Worm (Caenorhabditis elegans) whole organism, L3 larva: ENCODE data around the gene sbsp-1.
A peak's percentile ranks its signal among the peaks of the same experiment; 100 is the strongest.

Source experiments
- R02D3.7 ChIP-seq: fragments of 150-350 bp; optimal IDR thresholded peaks from 2 replicates; lab custom pipeline; 2014; ENCODE audit warnings: missing biosample characterization, missing genetic modification characterization
- ZK546.5 ChIP-seq: sonication (generic microtip); optimal IDR thresholded peaks from 2 replicates; lab custom pipeline; 2017; ENCODE audit warnings: missing biosample characterization, missing genetic modification characterization
- aly-2 ChIP-seq: fragments of 150-350 bp; optimal IDR thresholded peaks from 2 replicates; lab custom pipeline; 2014; ENCODE audit warnings: missing biosample characterization, missing genetic modification characterization
- ama-1 ChIP-seq: fragments of 150-350 bp; optimal IDR thresholded peaks from 2 replicates; lab custom pipeline; 2018
- ceh-16 ChIP-seq: sonication (generic microtip); optimal IDR thresholded peaks from 2 replicates; lab custom pipeline; 2017; ENCODE audit warnings: missing biosample characterization, missing genetic modification characterization
- ceh-28 ChIP-seq: fragments of 150-350 bp; optimal IDR thresholded peaks from 2 replicates; lab custom pipeline; 2014; ENCODE audit warnings: missing biosample characterization, missing genetic modification reagents, missing genetic modification characterization
- ceh-82 ChIP-seq: fragments of 150-350 bp; optimal IDR thresholded peaks from 2 replicates; lab custom pipeline; 2014; ENCODE audit warnings: missing biosample characterization, missing genetic modification characterization
- ceh-9 ChIP-seq: sonication (generic microtip); optimal IDR thresholded peaks from 2 replicates; lab custom pipeline; 2018; ENCODE audit warnings: missing biosample characterization, missing genetic modification characterization
- daf-12 ChIP-seq: fragments of 150-350 bp; optimal IDR thresholded peaks from 2 replicates; lab custom pipeline; 2014; ENCODE audit warnings: missing biosample characterization, missing genetic modification reagents, missing genetic modification characterization
- egl-27 ChIP-seq: sonication (generic microtip); optimal IDR thresholded peaks from 4 replicates; lab custom pipeline; 2017; ENCODE audit warnings: missing biosample characterization, missing genetic modification reagents, missing genetic modification characterization
- egl-5 ChIP-seq: fragments of 150-350 bp; optimal IDR thresholded peaks from 2 replicates; lab custom pipeline; 2017; ENCODE audit warnings: missing biosample characterization, missing genetic modification reagents, missing genetic modification characterization, inconsistent platforms
- elt-1 ChIP-seq: fragments of 150-350 bp; optimal IDR thresholded peaks from 2 replicates; lab custom pipeline; 2014; ENCODE audit warnings: missing biosample characterization, missing genetic modification characterization
- elt-2 ChIP-seq: sonication (generic microtip); optimal IDR thresholded peaks from 2 replicates; lab custom pipeline; 2016; ENCODE audit warnings: missing genetic modification reagents, mild to moderate bottlenecking, missing genetic modification characterization, missing compliant biosample characterization
- elt-3 ChIP-seq, 3 experiments: fragments of 150-350 bp in 1 of 3; sonication (generic microtip) in 2 of 3; optimal IDR thresholded peaks; 2 replicates in 2 of 3; 4 replicates in 1 of 3; lab custom pipeline; 2014 to 2017; ENCODE audit warnings: missing biosample characterization in 3 of 3, missing genetic modification characterization in 3 of 3
- eor-1 ChIP-seq, 2 experiments: fragments of 150-350 bp; optimal IDR thresholded peaks; 2 replicates each; lab custom pipeline; 2014 to 2018; ENCODE audit warnings: missing biosample characterization in 2 of 2, missing genetic modification characterization in 2 of 2
- fkh-10 ChIP-seq: sonication (generic microtip); optimal IDR thresholded peaks from 2 replicates; lab custom pipeline; 2017; ENCODE audit warnings: missing biosample characterization, missing genetic modification reagents, missing genetic modification characterization
- fkh-2 ChIP-seq: fragments of 150-350 bp; optimal IDR thresholded peaks from 2 replicates; lab custom pipeline; 2014; ENCODE audit warnings: missing biosample characterization, missing genetic modification reagents, missing genetic modification characterization
- fos-1 ChIP-seq: fragments of 150-350 bp; optimal IDR thresholded peaks from 2 replicates; lab custom pipeline; 2014; ENCODE audit warnings: missing biosample characterization, missing genetic modification characterization
- hmg-11 ChIP-seq: sonication (generic microtip); optimal IDR thresholded peaks from 2 replicates; lab custom pipeline; 2016; ENCODE audit warnings: missing genetic modification characterization, missing compliant biosample characterization
- jun-1 ChIP-seq: fragments of 150-350 bp; optimal IDR thresholded peaks from 2 replicates; lab custom pipeline; 2014; ENCODE audit warnings: missing biosample characterization, missing genetic modification reagents, missing genetic modification characterization
- lin-15B ChIP-seq: fragments of 150-350 bp; optimal IDR thresholded peaks from 2 replicates; lab custom pipeline; 2014; ENCODE audit warnings: missing biosample characterization, missing genetic modification characterization
- lin-39 ChIP-seq: fragments of 150-350 bp; optimal IDR thresholded peaks from 2 replicates; lab custom pipeline; 2018; ENCODE audit warnings: missing biosample characterization, missing genetic modification reagents, missing genetic modification characterization
- lsy-12 ChIP-seq: sonication (generic microtip); optimal IDR thresholded peaks from 2 replicates; lab custom pipeline; 2016; ENCODE audit warnings: mild to moderate bottlenecking, missing genetic modification characterization, missing compliant biosample characterization
- mml-1 ChIP-seq: fragments of 150-350 bp; sonication (generic microtip); optimal IDR thresholded peaks from 3 replicates; lab custom pipeline; 2014; ENCODE audit warnings: missing biosample characterization, missing genetic modification characterization
- nfya-1 ChIP-seq: sonication (generic microtip); optimal IDR thresholded peaks from 2 replicates; lab custom pipeline; 2017; ENCODE audit warnings: missing genetic modification characterization, mild to moderate bottlenecking, missing compliant biosample characterization, antibody characterized with exemption, moderate library complexity; ENCODE audit not compliant: insufficient read depth
- nhr-11 ChIP-seq: fragments of 150-350 bp; optimal IDR thresholded peaks from 2 replicates; lab custom pipeline; 2014; ENCODE audit warnings: missing biosample characterization, missing genetic modification characterization
- nhr-12 ChIP-seq: fragments of 150-350 bp; optimal IDR thresholded peaks from 2 replicates; lab custom pipeline; 2014; ENCODE audit warnings: missing biosample characterization, missing genetic modification characterization
- nhr-23 ChIP-seq: fragments of 150-350 bp; optimal IDR thresholded peaks from 2 replicates; lab custom pipeline; 2014; ENCODE audit warnings: missing biosample characterization, missing genetic modification reagents, missing genetic modification characterization
- nhr-237 ChIP-seq: fragments of 150-350 bp; optimal IDR thresholded peaks from 2 replicates; lab custom pipeline; 2014; ENCODE audit warnings: missing biosample characterization, missing genetic modification characterization
- nhr-28 ChIP-seq: fragments of 150-350 bp; optimal IDR thresholded peaks from 2 replicates; lab custom pipeline; 2014; ENCODE audit warnings: missing biosample characterization, missing genetic modification characterization
- nhr-43 ChIP-seq: sonication (generic microtip); optimal IDR thresholded peaks from 2 replicates; lab custom pipeline; 2016; ENCODE audit warnings: mild to moderate bottlenecking, missing genetic modification characterization, missing compliant biosample characterization; ENCODE audit not compliant: poor library complexity, severe bottlenecking
- nhr-67 ChIP-seq: fragments of 150-350 bp; optimal IDR thresholded peaks from 2 replicates; lab custom pipeline; 2014; ENCODE audit warnings: missing biosample characterization, missing genetic modification characterization
- nhr-76 ChIP-seq: fragments of 150-350 bp; sonication (generic microtip); optimal IDR thresholded peaks from 5 replicates; lab custom pipeline; 2014; ENCODE audit warnings: missing biosample characterization, missing genetic modification characterization
- nhr-77 ChIP-seq: fragments of 150-350 bp; optimal IDR thresholded peaks from 2 replicates; lab custom pipeline; 2014; ENCODE audit warnings: missing biosample characterization, missing genetic modification characterization
- pha-4 ChIP-seq: fragments of 150-350 bp; optimal IDR thresholded peaks from 2 replicates; lab custom pipeline; 2014; ENCODE audit warnings: missing biosample characterization, missing genetic modification reagents, missing genetic modification characterization
- pqm-1 ChIP-seq: fragments of 150-350 bp; optimal IDR thresholded peaks from 2 replicates; lab custom pipeline; 2017; ENCODE audit warnings: missing biosample characterization, missing genetic modification characterization, inconsistent platforms
- sea-2 ChIP-seq: fragments of 150-350 bp; sonication (generic microtip); optimal IDR thresholded peaks from 4 replicates; lab custom pipeline; 2014; ENCODE audit warnings: missing biosample characterization, missing genetic modification reagents, missing genetic modification characterization
- skn-1 ChIP-seq: fragments of 150-350 bp; optimal IDR thresholded peaks from 2 replicates; lab custom pipeline; 2014; ENCODE audit warnings: missing biosample characterization, missing genetic modification characterization
- snpc-4 ChIP-seq: fragments of 150-350 bp; optimal IDR thresholded peaks from 2 replicates; lab custom pipeline; 2014; ENCODE audit warnings: missing biosample characterization, missing genetic modification characterization
- tbx-2 ChIP-seq: sonication (generic microtip); optimal IDR thresholded peaks from 2 replicates; lab custom pipeline; 2016; ENCODE audit warnings: mild to moderate bottlenecking, missing genetic modification characterization, missing compliant biosample characterization
- unc-39 ChIP-seq: sonication (generic microtip); optimal IDR thresholded peaks from 4 replicates; lab custom pipeline; 2017; ENCODE audit warnings: missing biosample characterization, missing genetic modification characterization
- unc-62 ChIP-seq: fragments of 150-350 bp; sonication (generic microtip); optimal IDR thresholded peaks from 4 replicates; lab custom pipeline; 2014; ENCODE audit warnings: missing biosample characterization, missing genetic modification reagents, missing genetic modification characterization
- zag-1 ChIP-seq: fragments of 150-350 bp; optimal IDR thresholded peaks from 2 replicates; lab custom pipeline; 2014; ENCODE audit warnings: missing biosample characterization, missing genetic modification characterization
- ztf-11 ChIP-seq: fragments of 150-350 bp; optimal IDR thresholded peaks from 2 replicates; lab custom pipeline; 2014; ENCODE audit warnings: missing biosample characterization, missing genetic modification characterization
- ztf-4 ChIP-seq: fragments of 150-350 bp; optimal IDR thresholded peaks from 2 replicates; lab custom pipeline; 2014; ENCODE audit warnings: missing biosample characterization, missing genetic modification characterization

sbsp-1 gene

ce11 chrIII:10815199-10815598, 17.5 kb upstream of the sbsp-1 start:
- no peak for TF ChIP-seq nhr-43
- TF ChIP-seq fos-1 (tag; lab: Kevin White, UChicago), result no peak
- TF ChIP-seq ZK546.5 (tag; lab: Kevin White, UChicago), result no peak
- TF ChIP-seq, all 47 proteins: peak for 0

ce11 chrIII:10816045-10816444, 16.7 kb upstream of the sbsp-1 start:
- peak; percentile 55 for TF ChIP-seq nhr-11 (tag; lab: Kevin White, UChicago)
- TF ChIP-seq nfya-1 (tag; lab: Kevin White, UChicago), result peak; percentile 33
- TF ChIP-seq pha-4 (tag; lab: Kevin White, UChicago), result no peak

ce11 chrIII:10816800-10817418, 15.8 kb upstream of the sbsp-1 start, which contains the start of gene sca-1:
Gene sca-1 (minus strand): TSS chrIII:10816850.
- TF ChIP-seq nhr-28 (tag; lab: Kevin White, UChicago) (no peak), fkh-10 (GFP tag; lab: Kevin White, UChicago) (no peak), ceh-16 (tag; lab: Kevin White, UChicago) (no peak), egl-5 (tag; lab: Kevin White, UChicago) (peak; percentile 2), ceh-82 (tag; lab: Kevin White, UChicago) (no peak), egl-27 (tag; lab: Kevin White, UChicago) (no peak), snpc-4 (tag; lab: Kevin White, UChicago) (no peak), aly-2 (no peak), nhr-23 (tag; lab: Kevin White, UChicago) (no peak), nhr-237 (tag; lab: Kevin White, UChicago) (no peak), elt-2 (no peak), nfya-1 (tag; lab: Kevin White, UChicago) (peak; percentile 7), nhr-43 (no peak), nhr-76 (no peak), elt-1 (tag; lab: Kevin White, UChicago) (no peak), ZK546.5 (tag; lab: Kevin White, UChicago) (no peak), daf-12 (no peak), pha-4 (tag; lab: Kevin White, UChicago) (no peak)
- TF ChIP-seq, all 47 proteins: peak for 2

DNA sequence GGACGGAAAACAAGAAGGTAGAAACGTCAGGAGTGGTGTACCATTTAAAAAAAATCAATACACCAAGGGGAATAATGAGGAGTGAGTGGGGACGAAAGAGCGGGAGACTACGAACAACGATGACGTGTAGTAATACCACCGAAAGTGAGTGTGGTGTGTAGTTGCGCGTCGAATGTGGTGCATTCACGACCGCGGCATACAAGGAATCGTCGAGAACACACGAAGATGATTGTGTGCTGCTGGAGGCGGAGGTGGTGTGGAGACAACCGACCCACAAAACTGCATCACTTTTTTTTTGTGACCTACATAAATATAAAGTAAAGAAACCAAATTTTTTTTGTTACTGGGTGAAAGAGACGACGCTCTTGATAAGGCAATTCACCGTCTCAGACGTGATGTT, 14.4 kb upstream of the sbsp-1 start:
- TF ChIP-seq nhr-11 (tag; lab: Kevin White, UChicago) (no peak), ama-1 (lab: Kevin White, UChicago) (peak; percentile 50), jun-1 (tag; lab: Kevin White, UChicago) (peak; percentile 39), nhr-43 (no peak), nhr-28 (tag; lab: Kevin White, UChicago) (no peak), ceh-28 (peak; percentile 33), lsy-12 (peak; percentile 66), ztf-11 (tag; lab: Kevin White, UChicago) (no peak), nhr-67 (tag; lab: Kevin White, UChicago) (no peak), snpc-4 (tag; lab: Kevin White, UChicago) (peak; percentile 57), mml-1 (tag; lab: Kevin White, UChicago) (no peak), pha-4 (tag; lab: Kevin White, UChicago) (peak; percentile 55), egl-27 (tag; lab: Kevin White, UChicago) (no peak), pqm-1 (tag; lab: Kevin White, UChicago) (peak; percentile 65), ZK546.5 (tag; lab: Kevin White, UChicago) (no peak), lin-39 (tag; lab: Kevin White, UChicago) (peak; percentile 70), fos-1 (tag; lab: Kevin White, UChicago) (no peak), ztf-4 (tag; lab: Kevin White, UChicago) (no peak), lin-15B (peak; percentile 60), eor-1 (tag; optimal IDR thresholded peaks at IDR 0.05; lab: Kevin White, UChicago) (no peak), fkh-10 (GFP tag; lab: Kevin White, UChicago) (no peak), nhr-76 (no peak), fkh-2 (no peak), aly-2 (no peak), sea-2 (no peak), zag-1 (tag; lab: Kevin White, UChicago) (no peak), ceh-82 (tag; lab: Kevin White, UChicago) (no peak), R02D3.7 (tag; lab: Kevin White, UChicago) (no peak), unc-39 (tag; lab: Kevin White, UChicago) (no peak), ceh-9 (tag; lab: Kevin White, UChicago) (no peak), elt-1 (tag; lab: Kevin White, UChicago) (no peak), nhr-77 (tag; lab: Kevin White, UChicago) (no peak), nhr-237 (tag; lab: Kevin White, UChicago) (no peak), elt-3 (tag; optimal IDR thresholded peaks at IDR 0.05; lab: Kevin White, UChicago) (no peak), elt-2 (peak; percentile 58), nhr-12 (no peak), hmg-11 (peak; percentile 58), skn-1 (peak; percentile 57), unc-62 (GFP tag; lab: Kevin White, UChicago) (no peak), tbx-2 (tag; lab: Kevin White, UChicago) (no peak)
